Worm (Caenorhabditis elegans) whole organism, L4 larva: Measurements from ENCODE around the gene sms-1.

ENCODE experiments used
- ZK546.5 ChIP-seq, 2 experiments: sonication (generic microtip); optimal IDR thresholded peaks; 2 replicates each; lab custom pipeline; 2017; ENCODE audit warnings: missing biosample characterization in 2 of 2, missing genetic modification characterization in 2 of 2
- aly-2 ChIP-seq: sonication (generic microtip); optimal IDR thresholded peaks from 2 replicates; lab custom pipeline; 2018; ENCODE audit warnings: missing biosample characterization, missing genetic modification characterization
- ceh-82 ChIP-seq: sonication (generic microtip); optimal IDR thresholded peaks from 2 replicates; lab custom pipeline; 2017; ENCODE audit warnings: missing biosample characterization, missing genetic modification characterization
- daf-8 ChIP-seq: fragments of 200-800 bp; sonication (Bioruptor generic); IDR thresholded peaks from 2 replicates; pipeline ENCODE4 v1.3.6; 2022; ENCODE audit warnings: missing genetic modification characterization, missing compliant biosample characterization
- dmd-9 ChIP-seq: fragments of 200-800 bp; sonication (Bioruptor generic); IDR thresholded peaks from 2 replicates; pipeline ENCODE4 v1.3.6; 2022; ENCODE audit warnings: missing genetic modification reagents, missing genetic modification characterization, missing compliant biosample characterization
- nhr-41 ChIP-seq: fragments of 200-800 bp; sonication (Bioruptor generic); IDR thresholded peaks from 2 replicates; pipeline ENCODE4 v1.3.6; 2022; ENCODE audit warnings: missing genetic modification reagents, missing genetic modification characterization, missing compliant biosample characterization
- pqm-1 ChIP-seq: sonication (generic microtip); optimal IDR thresholded peaks from 2 replicates; lab custom pipeline; 2017; ENCODE audit warnings: missing biosample characterization, missing genetic modification characterization
- rbr-2 ChIP-seq: sonication (generic microtip); optimal IDR thresholded peaks from 2 replicates; lab custom pipeline; 2016; ENCODE audit warnings: missing genotype, missing genetic modification characterization, missing compliant biosample characterization
- vab-7 ChIP-seq: fragments of 200-800 bp; sonication (Bioruptor generic); IDR thresholded peaks from 2 replicates; pipeline ENCODE4 v1.3.6; 2022; ENCODE audit warnings: missing genetic modification reagents, missing genetic modification characterization, missing compliant biosample characterization
- zag-1 ChIP-seq: fragments of 150-350 bp; optimal IDR thresholded peaks from 2 replicates; lab custom pipeline; 2014; ENCODE audit warnings: missing biosample characterization, missing genetic modification characterization
- zfp-3 ChIP-seq: fragments of 200-800 bp; sonication (Bioruptor generic); conservative IDR thresholded peaks from 2 replicates; pipeline ENCODE4 v1.3.6; 2022; ENCODE audit warnings: missing genetic modification reagents, missing genetic modification characterization, missing compliant biosample characterization
- zip-11 ChIP-seq: fragments of 200-800 bp; sonication (Bioruptor generic); IDR thresholded peaks from 2 replicates; pipeline ENCODE4 v1.3.6; 2022; ENCODE audit warnings: missing genetic modification characterization, missing compliant biosample characterization

DNA sequence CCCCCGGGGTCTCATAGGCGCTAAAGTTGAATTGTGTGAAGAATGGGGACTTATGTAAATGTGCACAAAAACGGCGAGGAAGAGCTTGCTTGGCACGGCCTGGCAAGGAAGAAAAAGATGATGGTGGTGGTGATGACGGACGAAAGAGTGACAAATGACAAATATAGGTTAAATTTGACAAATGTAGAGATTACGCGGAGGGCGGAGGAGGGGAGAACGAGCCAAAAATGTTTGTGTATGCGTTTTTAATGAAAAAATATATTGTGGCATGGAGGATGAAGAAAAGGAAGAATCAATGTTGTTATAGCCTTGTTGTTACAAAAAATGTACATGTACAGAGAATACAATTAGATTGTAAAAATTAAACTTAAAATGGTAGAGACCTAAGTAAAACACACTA, 11.1 kb downstream of the sms-1 start:
- no peak for TF ChIP-seq zip-11
- no peak for TF ChIP-seq zag-1 (tag; lab: Kevin White, UChicago)
- TF ChIP-seq nhr-41 (GFP tag; lab: Robert Waterston, UW) = no peak
- no peak for TF ChIP-seq zfp-3 (GFP tag; lab: Robert Waterston, UW)
- TF ChIP-seq ceh-82 (tag; lab: Kevin White, UChicago) = no peak
- no peak for TF ChIP-seq aly-2 (tag; lab: Kevin White, UChicago)
- TF ChIP-seq vab-7 (GFP tag; lab: Robert Waterston, UW) = no peak
- no peak for TF ChIP-seq pqm-1
- no peak for TF ChIP-seq daf-8 (GFP tag; lab: Robert Waterston, UW)
- TF ChIP-seq dmd-9 (GFP tag; lab: Robert Waterston, UW) = no peak
- TF ChIP-seq ZK546.5 (tag; optimal IDR thresholded peaks at IDR 0.05; lab: Kevin White, UChicago) = no peak
- no peak for TF ChIP-seq rbr-2 (tag; lab: Kevin White, UChicago)
